Fruit fly (Drosophila melanogaster) whole organism, embryonic: Measurements from ENCODE around the gene CG15642.

Experiments used
- Abd-B ChIP-seq: fragments of 200-800 bp; sonication (Bioruptor generic); optimal IDR thresholded peaks from 2 replicates; lab custom pipeline; 2018; ENCODE audit warnings: missing biosample characterization, mild to moderate bottlenecking, missing genetic modification characterization, moderate library complexity
- BEAF-32 ChIP-seq: fragments of 200-800 bp; sonication (Bioruptor generic); optimal IDR thresholded peaks from 3 replicates; lab custom pipeline; 2017; ENCODE audit warnings: missing biosample characterization, missing genetic modification characterization, mild to moderate bottlenecking, moderate library complexity, missing genetic modification reagents
- CG10147 ChIP-seq: fragments of 200-800 bp; sonication (Bioruptor generic); optimal IDR thresholded peaks from 2 replicates; lab custom pipeline; 2019; ENCODE audit warnings: missing biosample characterization, mild to moderate bottlenecking, missing genetic modification characterization, moderate library complexity
- CG11696 ChIP-seq: fragments of 200-800 bp; sonication (Bioruptor generic); IDR thresholded peaks from 2 replicates; pipeline ENCODE4 v1.3.6; 2022; ENCODE audit warnings: missing biosample characterization, missing genetic modification characterization
- CG12219 ChIP-seq: fragments of 200-800 bp; sonication (Bioruptor generic); optimal IDR thresholded peaks from 3 replicates; lab custom pipeline; 2018; ENCODE audit warnings: missing biosample characterization, mild to moderate bottlenecking, missing genetic modification characterization
- CG12391 ChIP-seq: fragments of 200-800 bp; sonication (Bioruptor generic); optimal IDR thresholded peaks from 3 replicates; lab custom pipeline; 2018; ENCODE audit warnings: missing biosample characterization, mild to moderate bottlenecking, missing genetic modification characterization, moderate library complexity
- CG12659 ChIP-seq: fragments of 200-800 bp; sonication (Bioruptor generic); optimal IDR thresholded peaks from 3 replicates; lab custom pipeline; 2017; ENCODE audit warnings: mild to moderate bottlenecking, missing biosample characterization, missing genetic modification reagents, missing genetic modification characterization
- CG16815 ChIP-seq: fragments of 200-800 bp; sonication (Bioruptor generic); optimal IDR thresholded peaks from 3 replicates; lab custom pipeline; 2017; ENCODE audit warnings: missing biosample characterization, mild to moderate bottlenecking, missing genetic modification characterization
- CG17328 ChIP-seq: fragments of 200-800 bp; sonication (Bioruptor generic); IDR thresholded peaks from 2 replicates; pipeline ENCODE4 v1.3.6; 2022; ENCODE audit warnings: missing biosample characterization, missing genetic modification characterization
- CG17361 ChIP-seq: fragments of 200-800 bp; sonication (Bioruptor generic); IDR thresholded peaks from 3 replicates; pipeline ENCODE4 v1.3.6; 2022; ENCODE audit warnings: missing biosample characterization, missing genetic modification characterization
- CG18011 ChIP-seq: fragments of 200-800 bp; sonication (Bioruptor generic); optimal IDR thresholded peaks from 2 replicates; lab custom pipeline; 2017; ENCODE audit warnings: missing biosample characterization, missing genetic modification characterization, mild to moderate bottlenecking, moderate library complexity, missing genotype
- CG2889 ChIP-seq: fragments of 200-800 bp; sonication (Bioruptor generic); IDR thresholded peaks from 3 replicates; pipeline ENCODE4 v1.3.6; 2022; ENCODE audit warnings: missing biosample characterization, missing genetic modification characterization
- CG3065 ChIP-seq: fragments of 200-800 bp; sonication (Bioruptor generic); optimal IDR thresholded peaks from 2 replicates; lab custom pipeline; 2016; ENCODE audit warnings: missing biosample characterization, missing genetic modification characterization
- CG33557 ChIP-seq: fragments of 200-800 bp; sonication (Bioruptor generic); optimal IDR thresholded peaks from 2 replicates; lab custom pipeline; 2019; ENCODE audit warnings: missing biosample characterization, mild to moderate bottlenecking, missing genetic modification characterization, moderate library complexity
- CG34224 ChIP-seq: fragments of 200-800 bp; sonication (Bioruptor generic); IDR thresholded peaks from 3 replicates; pipeline ENCODE4 v1.3.6; 2022; ENCODE audit warnings: missing biosample characterization, missing genetic modification characterization; ENCODE audit not compliant: partially characterized antibody
- CG4404 ChIP-seq: fragments of 200-800 bp; sonication (Bioruptor generic); IDR thresholded peaks from 2 replicates; pipeline ENCODE4 v1.3.6; 2022; ENCODE audit warnings: missing biosample characterization, missing genetic modification characterization
- CG4617 ChIP-seq: fragments of 200-800 bp; sonication (Bioruptor generic); optimal IDR thresholded peaks from 3 replicates; lab custom pipeline; 2016; ENCODE audit warnings: missing biosample characterization, missing genetic modification characterization, borderline replicate concordance
- CG6791 ChIP-seq: fragments of 200-800 bp; sonication (Bioruptor generic); IDR thresholded peaks from 3 replicates; pipeline ENCODE4 v1.3.6; 2022; ENCODE audit warnings: missing biosample characterization, missing genetic modification characterization; ENCODE audit not compliant: partially characterized antibody
- CG7372 ChIP-seq: fragments of 200-800 bp; sonication (Bioruptor generic); IDR thresholded peaks from 2 replicates; pipeline ENCODE4 v1.3.6; 2022; ENCODE audit warnings: missing biosample characterization, missing genetic modification characterization
- Doc2 ChIP-seq: fragments of 200-800 bp; sonication (Bioruptor generic); IDR thresholded peaks from 2 replicates; pipeline ENCODE4 v1.3.6; 2022; ENCODE audit warnings: missing biosample characterization, missing genetic modification characterization
- Eip74EF ChIP-seq, 2 experiments: fragments of 200-800 bp in 1 of 2; fragments of >200 bp in 1 of 2; sonication (Bioruptor generic) in 1 of 2; optimal IDR thresholded peaks; 2 replicates each; lab custom pipeline; 2017 to 2019; ENCODE audit warnings: missing biosample characterization in 2 of 2, missing genetic modification characterization in 2 of 2, mild to moderate bottlenecking in 1 of 2, moderate library complexity in 1 of 2
- Gsc ChIP-seq: fragments of 200-800 bp; sonication (Bioruptor generic); IDR thresholded peaks from 2 replicates; pipeline ENCODE4 v1.3.6; 2022; ENCODE audit warnings: missing biosample characterization, missing genetic modification characterization
- Hr78 ChIP-seq, 2 experiments: fragments of 200-800 bp in 1 of 2; fragments of >200 bp in 1 of 2; sonication (Bioruptor generic) in 1 of 2; optimal IDR thresholded peaks; 2 replicates each; lab custom pipeline; 2017 to 2019; ENCODE audit warnings: missing biosample characterization in 2 of 2, missing genetic modification characterization in 2 of 2, mild to moderate bottlenecking in 1 of 2, moderate library complexity in 1 of 2
- Kr ChIP-seq: fragments of 200-800 bp; sonication (Bioruptor generic); optimal IDR thresholded peaks from 2 replicates; lab custom pipeline; 2017; ENCODE audit warnings: missing biosample characterization, mild to moderate bottlenecking, missing genetic modification characterization
- Mad ChIP-seq: fragments of 200-800 bp; sonication (Bioruptor generic); optimal IDR thresholded peaks from 2 replicates; lab custom pipeline; 2016; ENCODE audit warnings: missing biosample characterization, missing genetic modification characterization
- NFAT ChIP-seq: fragments of 200-800 bp; sonication (Bioruptor generic); IDR thresholded peaks from 2 replicates; pipeline ENCODE4 v1.3.6; 2022; ENCODE audit warnings: missing biosample characterization, missing genetic modification characterization
- Opbp ChIP-seq: fragments of 200-800 bp; sonication (Bioruptor generic); IDR thresholded peaks from 3 replicates; pipeline ENCODE4 v1.3.6; 2022; ENCODE audit warnings: missing biosample characterization, missing genetic modification characterization; ENCODE audit not compliant: partially characterized antibody
- Xbp1 ChIP-seq: fragments of 200-800 bp; sonication (Bioruptor generic); optimal IDR thresholded peaks from 3 replicates; lab custom pipeline; 2016; ENCODE audit warnings: missing biosample characterization, mild to moderate bottlenecking, missing genetic modification characterization
- YL-1 ChIP-seq: fragments of 200-800 bp; sonication (Bioruptor generic); optimal IDR thresholded peaks from 3 replicates; lab custom pipeline; 2017; ENCODE audit warnings: missing biosample characterization, mild to moderate bottlenecking, missing genetic modification characterization
- amos ChIP-seq: fragments of 200-800 bp; sonication (Bioruptor generic); IDR thresholded peaks from 2 replicates; pipeline ENCODE4 v1.3.6; 2022; ENCODE audit warnings: missing biosample characterization, missing genetic modification characterization; ENCODE audit not compliant: partially characterized antibody
- ato ChIP-seq: fragments of 200-800 bp; sonication (Bioruptor generic); IDR thresholded peaks from 2 replicates; pipeline ENCODE4 v1.3.6; 2022; ENCODE audit warnings: missing biosample characterization, missing genetic modification characterization; ENCODE audit not compliant: partially characterized antibody
- bab2 ChIP-seq: fragments of 200-800 bp; sonication (Bioruptor generic); optimal IDR thresholded peaks from 2 replicates; lab custom pipeline; 2016; ENCODE audit warnings: missing biosample characterization, missing genetic modification characterization
- crol ChIP-seq: fragments of 200-800 bp; sonication (Bioruptor generic); IDR thresholded peaks from 2 replicates; pipeline ENCODE4 v1.3.6; 2022; ENCODE audit warnings: missing biosample characterization, missing genetic modification characterization
- dm ChIP-seq: fragments of 200-800 bp; sonication (Bioruptor generic); optimal IDR thresholded peaks from 3 replicates; lab custom pipeline; 2016; ENCODE audit warnings: missing biosample characterization, missing genetic modification characterization
- dmrt11E ChIP-seq: fragments of 200-800 bp; sonication (Bioruptor generic); optimal IDR thresholded peaks from 3 replicates; lab custom pipeline; 2018; ENCODE audit warnings: missing biosample characterization, mild to moderate bottlenecking, missing genetic modification characterization, moderate library complexity
- dpn ChIP-seq, 2 experiments: fragments of 200-800 bp; sonication (Bioruptor generic); optimal IDR thresholded peaks; 3 replicates each; lab custom pipeline; 2016; ENCODE audit warnings: missing biosample characterization in 2 of 2, missing genetic modification characterization in 2 of 2
- fd64A ChIP-seq: fragments of 200-800 bp; sonication (Bioruptor generic); optimal IDR thresholded peaks from 3 replicates; lab custom pipeline; 2018; ENCODE audit warnings: missing biosample characterization, mild to moderate bottlenecking, missing genetic modification characterization
- gem ChIP-seq: fragments of 200-800 bp; sonication (Bioruptor generic); optimal IDR thresholded peaks from 2 replicates; lab custom pipeline; 2019; ENCODE audit warnings: missing biosample characterization, mild to moderate bottlenecking, missing genetic modification characterization, moderate library complexity
- gsb ChIP-seq: fragments of 200-800 bp; sonication (Bioruptor generic); IDR thresholded peaks from 2 replicates; pipeline ENCODE4 v1.3.6; 2022; ENCODE audit warnings: missing biosample characterization, missing genetic modification characterization
- ham ChIP-seq: fragments of 200-800 bp; sonication (Bioruptor generic); IDR thresholded peaks from 2 replicates; pipeline ENCODE4 v1.3.6; 2022; ENCODE audit warnings: missing biosample characterization, missing genetic modification characterization
- hkb ChIP-seq, 2 experiments: fragments of 200-800 bp in 1 of 2; fragments of >200 bp in 1 of 2; sonication (Bioruptor generic) in 1 of 2; IDR thresholded peaks in 1 of 2; optimal IDR thresholded peaks in 1 of 2; 2 replicates each; pipeline versions ENCODE4 v1.3.6 to Lab custom; 2017 to 2022; ENCODE audit warnings: missing biosample characterization in 1 of 2, missing genetic modification characterization in 1 of 2
- hth ChIP-seq: fragments of >200 bp; optimal IDR thresholded peaks from 2 replicates; lab custom pipeline; 2017; ENCODE audit warnings: inconsistent platforms
- lbe ChIP-seq: fragments of 200-800 bp; sonication (Bioruptor generic); optimal IDR thresholded peaks from 2 replicates; lab custom pipeline; 2016; ENCODE audit warnings: missing biosample characterization, mild to moderate bottlenecking, missing genetic modification characterization
- psq ChIP-seq: fragments of 200-800 bp; sonication (Bioruptor generic); optimal IDR thresholded peaks from 2 replicates; lab custom pipeline; 2017; ENCODE audit warnings: missing biosample characterization, missing genetic modification characterization
- pum ChIP-seq: fragments of 200-800 bp; sonication (Bioruptor generic); optimal IDR thresholded peaks from 2 replicates; lab custom pipeline; 2016; ENCODE audit warnings: missing biosample characterization, missing genetic modification characterization
- seq ChIP-seq: fragments of 200-800 bp; sonication (Bioruptor generic); IDR thresholded peaks from 2 replicates; pipeline ENCODE4 v1.3.6; 2022; ENCODE audit warnings: missing biosample characterization, missing genetic modification characterization
- sqz ChIP-seq: fragments of 200-800 bp; sonication (Bioruptor generic); optimal IDR thresholded peaks from 3 replicates; lab custom pipeline; 2018; ENCODE audit warnings: missing biosample characterization, mild to moderate bottlenecking, missing genetic modification characterization
- stwl ChIP-seq: fragments of 200-800 bp; sonication (Bioruptor generic); optimal IDR thresholded peaks from 3 replicates; lab custom pipeline; 2018; ENCODE audit warnings: missing biosample characterization, mild to moderate bottlenecking, missing genetic modification characterization, moderate library complexity
- ttk ChIP-seq: fragments of 200-800 bp; sonication (Bioruptor generic); IDR thresholded peaks from 2 replicates; pipeline ENCODE4 v2.1.2; 2022; ENCODE audit warnings: missing biosample characterization, missing genetic modification characterization
- zen ChIP-seq: fragments of 200-800 bp; sonication (Bioruptor generic); optimal IDR thresholded peaks from 3 replicates; lab custom pipeline; 2018; ENCODE audit warnings: missing biosample characterization, mild to moderate bottlenecking, missing genetic modification characterization, moderate library complexity

Gene CG15642

DNA sequence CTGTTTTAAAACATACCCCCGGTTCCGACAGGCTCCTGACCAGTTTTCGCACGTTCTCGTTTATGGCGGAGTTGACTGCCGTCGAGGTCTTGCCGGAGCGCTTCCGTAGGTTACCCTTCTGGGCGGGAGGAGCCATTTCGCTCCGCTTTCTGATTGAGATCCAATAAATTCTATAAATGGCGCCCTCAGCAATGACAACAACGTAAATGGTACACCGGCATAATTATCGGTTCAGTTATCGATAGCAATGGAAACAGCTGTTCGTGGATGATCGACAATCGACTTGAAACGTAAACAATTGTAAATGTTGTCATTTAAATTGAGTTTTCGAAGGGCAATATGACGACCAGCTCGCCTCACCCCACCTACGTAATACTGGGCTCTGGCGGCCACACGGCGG lies 4.3 kb upstream of the CG15642 start, which contains the start of the genes Grip128 and Alg14 (continued):
- peak; percentile 29; the same call in 1 of the 2 replicates for TF ChIP-seq amos (GFP tag; lab: Robert Waterston, UW)
- no peak for TF ChIP-seq CG2889 (GFP tag; lab: Robert Waterston, UW)
- no peak for TF ChIP-seq sqz (GFP tag; lab: Kevin White, UChicago)
- no peak for TF ChIP-seq bab2 (GFP tag; lab: Kevin White, UChicago)
- TF ChIP-seq crol (GFP tag; lab: Robert Waterston, UW), result no peak
- no peak for TF ChIP-seq CG10147 (GFP tag; lab: Kevin White, UChicago)
- no peak for TF ChIP-seq ttk
- TF ChIP-seq CG16815 (GFP tag; lab: Kevin White, UChicago), result no peak
- no peak for TF ChIP-seq zen (tag; lab: Kevin White, UChicago)
- TF ChIP-seq seq (GFP tag; lab: Robert Waterston, UW), result no peak
- no peak for TF ChIP-seq CG12659
- TF ChIP-seq Xbp1 (GFP tag; lab: Kevin White, UChicago), result no peak
- TF ChIP-seq dpn (GFP tag; optimal IDR thresholded peaks at IDR 0.05; lab: Kevin White, UChicago), result no peak
- TF ChIP-seq CG17328 (GFP tag; lab: Robert Waterston, UW), result no peak
- TF ChIP-seq CG12391 (tag; lab: Kevin White, UChicago), result no peak
- no peak for TF ChIP-seq CG7372
- no peak for TF ChIP-seq gsb (GFP tag; lab: Robert Waterston, UW)
- no peak for TF ChIP-seq YL-1
- TF ChIP-seq CG4404 (GFP tag; lab: Robert Waterston, UW), result no peak
- peak; percentile 57 for TF ChIP-seq CG18011 (GFP tag; lab: Kevin White, UChicago)
- no peak for TF ChIP-seq CG33557 (GFP tag; lab: Kevin White, UChicago)
- no peak for TF ChIP-seq Eip74EF (GFP tag; optimal IDR thresholded peaks at IDR 0.05; lab: Kevin White, UChicago)
- TF ChIP-seq dm (GFP tag; lab: Kevin White, UChicago), result no peak
- peak; percentile 45; the same call in 2 of the 3 replicates for TF ChIP-seq Opbp
- no peak for TF ChIP-seq psq
- TF ChIP-seq BEAF-32 (GFP tag; lab: Kevin White, UChicago), result peak; percentile 44
- no peak for TF ChIP-seq CG11696
- no peak for TF ChIP-seq ham (GFP tag; lab: Robert Waterston, UW)
- no peak for TF ChIP-seq Hr78 (GFP tag; optimal IDR thresholded peaks at IDR 0.05; lab: Kevin White, UChicago)
- no peak for TF ChIP-seq CG12219 (GFP tag; lab: Kevin White, UChicago)
- 0 out of 2 replicates have a peak, but pooled peaks have one; percentile 41 for TF ChIP-seq ato
- TF ChIP-seq CG3065 (GFP tag; lab: Kevin White, UChicago), result no peak
- TF ChIP-seq CG4617 (GFP tag; lab: Kevin White, UChicago), result no peak
- TF ChIP-seq Doc2 (GFP tag; lab: Robert Waterston, UW), result no peak
- TF ChIP-seq Mad (GFP tag; lab: Kevin White, UChicago), result no peak
- no peak for TF ChIP-seq gem
- peak; percentile 38; the same call in 2 of the 3 replicates for TF ChIP-seq CG17361 (GFP tag; lab: Robert Waterston, UW)
- no peak for TF ChIP-seq fd64A
- no peak for TF ChIP-seq pum (GFP tag; lab: Kevin White, UChicago)
- TF ChIP-seq hth, result no peak
- no peak for TF ChIP-seq dmrt11E (tag; lab: Kevin White, UChicago)
- no peak for TF ChIP-seq NFAT (GFP tag; lab: Robert Waterston, UW)
- no peak for TF ChIP-seq Abd-B (GFP tag; lab: Kevin White, UChicago)
- peak; percentile 75 for TF ChIP-seq CG34224
- no peak for TF ChIP-seq hkb (optimal IDR thresholded peaks at IDR 0.05; lab: Kevin White, UChicago)
- TF ChIP-seq hkb (GFP tag; IDR thresholded peaks at IDR 0.05; lab: Robert Waterston, UW), result no peak
- no peak for TF ChIP-seq Gsc (GFP tag; lab: Robert Waterston, UW)
- TF ChIP-seq Kr (GFP tag; lab: Kevin White, UChicago), result no peak
- no peak for TF ChIP-seq lbe (GFP tag; lab: Kevin White, UChicago)
- peak; percentile 16 for TF ChIP-seq stwl (tag; lab: Kevin White, UChicago)
- TF ChIP-seq CG6791 (GFP tag; lab: Robert Waterston, UW), result peak; percentile 69; the same call in 2 of the 3 replicates
